Fruit fly (Drosophila melanogaster) whole organism, wandering third instar larva: ENCODE results near the gene Ptpmeg2.

ENCODE experiments used
- Abd-B ChIP-seq: fragments of >200 bp; optimal IDR thresholded peaks from 2 replicates; lab custom pipeline; 2017; ENCODE audit warnings: missing biosample characterization, missing genetic modification characterization
- CG32264 ChIP-seq: fragments of 200-800 bp; sonication (Bioruptor generic); optimal IDR thresholded peaks from 2 replicates; lab custom pipeline; 2016; ENCODE audit warnings: missing biosample characterization, missing genetic modification characterization
- CG9705 ChIP-seq: fragments of 200-800 bp; sonication (Bioruptor generic); optimal IDR thresholded peaks from 2 replicates; lab custom pipeline; 2018; ENCODE audit warnings: missing biosample characterization, mild to moderate bottlenecking, missing genetic modification characterization
- CrebA ChIP-seq: fragments of 200-800 bp; sonication (Bioruptor generic); optimal IDR thresholded peaks from 2 replicates; lab custom pipeline; 2016; ENCODE audit warnings: missing biosample characterization, mild to moderate bottlenecking, missing genetic modification characterization, borderline replicate concordance
- Dfd ChIP-seq: fragments of >200 bp; optimal IDR thresholded peaks from 2 replicates; lab custom pipeline; 2017; ENCODE audit warnings: missing biosample characterization, missing genetic modification characterization
- Dif ChIP-seq: fragments of 200-275, 200-300 bp; sonication (Bioruptor generic); optimal IDR thresholded peaks from 2 replicates; lab custom pipeline; 2018; ENCODE audit warnings: missing biosample characterization, missing genetic modification characterization; ENCODE audit not compliant: partially characterized antibody
- GATAd ChIP-seq: sonication (Bioruptor generic); optimal IDR thresholded peaks from 2 replicates; lab custom pipeline; 2016; ENCODE audit warnings: missing biosample characterization, missing genetic modification characterization
- HLH106 ChIP-seq: fragments of 200-800 bp; optimal IDR thresholded peaks from 3 replicates; lab custom pipeline; 2019; ENCODE audit warnings: missing biosample characterization, mild to moderate bottlenecking, missing genetic modification characterization, moderate library complexity
- Hnf4 ChIP-seq: fragments of 200-800 bp; sonication (Bioruptor generic); optimal IDR thresholded peaks from 2 replicates; lab custom pipeline; 2016; ENCODE audit warnings: missing biosample characterization, mild to moderate bottlenecking, missing genetic modification characterization
- Hr78 ChIP-seq: fragments of >200 bp; optimal IDR thresholded peaks from 2 replicates; lab custom pipeline; 2017; ENCODE audit warnings: missing biosample characterization, missing genetic modification characterization
- Hr83 ChIP-seq: fragments of 200-300 bp; sonication (Bioruptor generic); optimal IDR thresholded peaks from 2 replicates; lab custom pipeline; 2016; ENCODE audit warnings: missing biosample characterization, mild to moderate bottlenecking, missing genetic modification characterization, moderate library complexity; ENCODE audit not compliant: poor library complexity, severe bottlenecking
- Jra ChIP-seq: sonication (Bioruptor generic); optimal IDR thresholded peaks from 2 replicates; lab custom pipeline; 2016; ENCODE audit warnings: missing biosample characterization, missing genetic modification characterization
- Mio ChIP-seq: sonication (Bioruptor generic); optimal IDR thresholded peaks from 2 replicates; lab custom pipeline; 2016; ENCODE audit warnings: missing biosample characterization, missing genetic modification characterization
- Myc ChIP-seq: fragments of >200 bp; optimal IDR thresholded peaks from 2 replicates; lab custom pipeline; 2017
- N ChIP-seq: fragments of >200 bp; optimal IDR thresholded peaks from 2 replicates; lab custom pipeline; 2018; ENCODE audit warnings: missing biosample characterization, missing external identifiers, missing genetic modification characterization
- OdsH ChIP-seq: fragments of 200-800 bp; sonication (Bioruptor generic); optimal IDR thresholded peaks from 2 replicates; lab custom pipeline; 2016; ENCODE audit warnings: missing biosample characterization, mild to moderate bottlenecking, missing genetic modification characterization
- Rel ChIP-seq, 2 experiments: fragments of 200-800 bp; sonication (Bioruptor generic) in 1 of 2; optimal IDR thresholded peaks; 2 replicates in 1 of 2; 3 replicates in 1 of 2; lab custom pipeline; 2016 to 2019; ENCODE audit warnings: mild to moderate bottlenecking in 2 of 2, missing biosample characterization in 2 of 2, missing genetic modification characterization in 2 of 2, moderate library complexity in 1 of 2
- Sp1 ChIP-seq: fragments of 200-800 bp; sonication (Bioruptor generic); optimal IDR thresholded peaks from 3 replicates; lab custom pipeline; 2019; ENCODE audit warnings: missing biosample characterization, mild to moderate bottlenecking, missing genetic modification characterization, moderate library complexity
- Vsx2 ChIP-seq: fragments of 200-300, 225-300 bp; sonication (Bioruptor generic); optimal IDR thresholded peaks from 2 replicates; lab custom pipeline; 2018; ENCODE audit warnings: missing biosample characterization, missing genetic modification characterization; ENCODE audit not compliant: partially characterized antibody
- br ChIP-seq: fragments of 200-800 bp; sonication (Bioruptor generic); optimal IDR thresholded peaks from 2 replicates; lab custom pipeline; 2016; ENCODE audit warnings: missing biosample characterization, missing genetic modification characterization
- brk ChIP-seq: fragments of 200-800 bp; sonication (Bioruptor generic); optimal IDR thresholded peaks from 2 replicates; lab custom pipeline; 2016; ENCODE audit warnings: missing biosample characterization, mild to moderate bottlenecking, missing genetic modification characterization
- dl ChIP-seq, 2 experiments: fragments of 175-275, 200-275 bp in 1 of 2; fragments of 200-275 bp in 1 of 2; sonication (Bioruptor generic); optimal IDR thresholded peaks; lab custom pipeline; 2018; ENCODE audit warnings: mild to moderate bottlenecking in 2 of 2, missing biosample characterization in 2 of 2, missing genetic modification characterization in 2 of 2, moderate library complexity in 2 of 2; ENCODE audit not compliant: partially characterized antibody in 2 of 2, insufficient read depth in 1 of 2
- dmrt93B ChIP-seq: fragments of 200-800 bp; sonication (Bioruptor generic); optimal IDR thresholded peaks from 2 replicates; lab custom pipeline; 2018; ENCODE audit warnings: missing biosample characterization, mild to moderate bottlenecking, missing genetic modification characterization
- dsf ChIP-seq: sonication (Bioruptor generic); optimal IDR thresholded peaks from 2 replicates; lab custom pipeline; 2016; ENCODE audit warnings: missing biosample characterization, missing genetic modification characterization, borderline replicate concordance
- ey ChIP-seq: fragments of 200-800 bp; sonication (Bioruptor generic); optimal IDR thresholded peaks from 2 replicates; lab custom pipeline; 2016; ENCODE audit warnings: missing biosample characterization, missing genetic modification characterization
- foxo ChIP-seq, 2 experiments: fragments of 200-800 bp; sonication (Bioruptor generic); optimal IDR thresholded peaks; 2 replicates in 1 of 2; 3 replicates in 1 of 2; lab custom pipeline; 2016 to 2017; ENCODE audit warnings: missing biosample characterization in 2 of 2, missing genetic modification characterization in 2 of 2
- fru ChIP-seq: fragments of 200-800 bp; sonication (Bioruptor generic); optimal IDR thresholded peaks from 3 replicates; lab custom pipeline; 2016; ENCODE audit warnings: missing biosample characterization, mild to moderate bottlenecking, missing genetic modification characterization
- h ChIP-seq: fragments of 200-800 bp; sonication (Bioruptor generic); optimal IDR thresholded peaks from 3 replicates; lab custom pipeline; 2016; ENCODE audit warnings: missing biosample characterization, mild to moderate bottlenecking, missing genetic modification characterization
- jim ChIP-seq: fragments of 175-275, 200-325 bp; sonication (Bioruptor generic); optimal IDR thresholded peaks from 2 replicates; lab custom pipeline; 2016; ENCODE audit warnings: missing biosample characterization, mild to moderate bottlenecking, missing genetic modification characterization
- lola ChIP-seq: fragments of >200 bp; optimal IDR thresholded peaks from 2 replicates; lab custom pipeline; 2017; ENCODE audit warnings: missing biosample characterization, missing genetic modification characterization
- pan ChIP-seq: fragments of >200 bp; optimal IDR thresholded peaks from 2 replicates; lab custom pipeline; 2017
- psq ChIP-seq: fragments of 200-800 bp; sonication (Bioruptor generic); optimal IDR thresholded peaks from 3 replicates; lab custom pipeline; 2017; ENCODE audit warnings: missing biosample characterization, mild to moderate bottlenecking, missing genetic modification characterization, moderate library complexity
- rgr ChIP-seq: fragments of 200-800 bp; sonication (Bioruptor generic); optimal IDR thresholded peaks from 3 replicates; lab custom pipeline; 2016; ENCODE audit warnings: missing biosample characterization, mild to moderate bottlenecking, missing genetic modification characterization
- sage ChIP-seq: fragments of 200-800 bp; sonication (Bioruptor generic); optimal IDR thresholded peaks from 2 replicates; lab custom pipeline; 2016; ENCODE audit warnings: missing biosample characterization, mild to moderate bottlenecking, missing genetic modification characterization
- sv ChIP-seq: fragments of 200-800 bp; sonication (Bioruptor generic); optimal IDR thresholded peaks from 3 replicates; lab custom pipeline; 2016; ENCODE audit warnings: missing biosample characterization, missing genetic modification characterization
- tai ChIP-seq: sonication (Bioruptor generic); optimal IDR thresholded peaks from 2 replicates; lab custom pipeline; 2016; ENCODE audit warnings: missing biosample characterization, missing genetic modification characterization
- usp ChIP-seq: fragments of >200 bp; optimal IDR thresholded peaks from 2 replicates; lab custom pipeline; 2017; ENCODE audit warnings: missing biosample characterization, missing genetic modification characterization
- woc ChIP-seq: sonication (Bioruptor generic); optimal IDR thresholded peaks from 2 replicates; lab custom pipeline; 2016; ENCODE audit warnings: missing biosample characterization, mild to moderate bottlenecking, missing genetic modification characterization

Ptpmeg2 gene

dm6 chrX:9581869-9582268, 77.1 kb downstream of the Ptpmeg2 start:
- no peak for TF ChIP-seq GATAd (GFP tag; lab: Kevin White, UChicago)
- TF ChIP-seq foxo (GFP tag; optimal IDR thresholded peaks at IDR 0.05; lab: Kevin White, UChicago), result peak in 1 of 2 experiments; percentile 9
- TF ChIP-seq h, result no peak
- no peak for TF ChIP-seq Hr78
- TF ChIP-seq Rel (GFP tag; optimal IDR thresholded peaks at IDR 0.05; lab: Kevin White, UChicago), result no peak
- TF ChIP-seq Rel (tag; optimal IDR thresholded peaks at IDR 0.05; lab: Kevin White, UChicago), result peak; percentile 27
- peak; percentile 28 for TF ChIP-seq woc
- TF ChIP-seq psq, result peak; percentile 3
- no peak for TF ChIP-seq Abd-B (GFP tag; lab: Kevin White, UChicago)
- no peak for TF ChIP-seq sv (GFP tag; lab: Kevin White, UChicago)
- no peak for TF ChIP-seq Mio (GFP tag; lab: Kevin White, UChicago)
- peak; percentile 1 for TF ChIP-seq Hr83
- no peak for TF ChIP-seq brk (GFP tag; lab: Kevin White, UChicago)
- TF ChIP-seq N (GFP tag; lab: Kevin White, UChicago), result no peak
- no peak for TF ChIP-seq CG9705 (GFP tag; lab: Kevin White, UChicago)
- no peak for TF ChIP-seq Vsx2 (GFP tag; lab: Kevin White, UChicago)
- TF ChIP-seq usp (GFP tag; lab: Kevin White, UChicago), result no peak
- TF ChIP-seq Sp1 (GFP tag; lab: Kevin White, UChicago), result no peak
- TF ChIP-seq Jra, result no peak
- no peak for TF ChIP-seq Dfd (GFP tag; lab: Kevin White, UChicago)
- TF ChIP-seq sage (GFP tag; lab: Kevin White, UChicago), result no peak
- TF ChIP-seq Myc (lab: Kevin White, UChicago), result no peak
- no peak for TF ChIP-seq ey (GFP tag; lab: Kevin White, UChicago)
- no peak for TF ChIP-seq jim (GFP tag; lab: Kevin White, UChicago)
- TF ChIP-seq dsf, result no peak
- TF ChIP-seq CrebA (GFP tag; lab: Kevin White, UChicago), result no peak
- TF ChIP-seq tai (GFP tag; lab: Kevin White, UChicago), result no peak

DNA sequence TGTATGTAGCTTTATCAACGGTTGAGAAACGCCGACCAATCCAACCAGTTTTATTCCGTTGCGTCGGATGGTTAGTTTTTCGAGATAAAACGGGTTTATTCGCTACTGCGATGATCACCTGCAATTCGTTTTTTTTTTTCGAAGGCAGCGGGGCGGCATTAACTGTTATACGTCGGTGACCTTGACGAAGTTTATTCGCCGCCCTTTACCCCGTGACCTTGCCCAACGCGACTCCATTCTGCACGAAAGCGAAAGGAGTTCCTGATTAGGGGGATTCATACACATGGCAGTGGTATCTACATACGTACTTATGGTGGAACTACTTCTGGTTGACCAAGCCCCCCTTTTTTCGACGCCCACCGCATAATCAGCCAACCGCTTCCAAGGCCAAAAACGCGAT, 78.4 kb downstream of the Ptpmeg2 start:
- TF ChIP-seq psq (no peak), foxo (GFP tag; optimal IDR thresholded peaks at IDR 0.05; lab: Kevin White, UChicago) (no peak), br (GFP tag; lab: Kevin White, UChicago) (no peak), CG9705 (GFP tag; lab: Kevin White, UChicago) (no peak), Jra (no peak), Myc (lab: Kevin White, UChicago) (no peak), rgr (GFP tag; lab: Kevin White, UChicago) (no peak), Abd-B (GFP tag; lab: Kevin White, UChicago) (no peak), woc (no peak), dsf (no peak), Rel (GFP tag; optimal IDR thresholded peaks at IDR 0.05; lab: Kevin White, UChicago) (no peak), Rel (tag; optimal IDR thresholded peaks at IDR 0.05; lab: Kevin White, UChicago) (no peak)
- TF ChIP-seq, all 38 proteins: peak for 0

dm6 chrX:9579918-9580521, 78.9 kb downstream of the Ptpmeg2 start, which contains the start of gene LPCAT:
LPCAT (minus strand) TSS chrX:9579987.
- TF ChIP-seq dmrt93B (GFP tag; lab: Kevin White, UChicago) (peak; percentile 48), rgr (GFP tag; lab: Kevin White, UChicago) (peak; percentile 60), Dfd (GFP tag; lab: Kevin White, UChicago) (no peak), Hr83 (peak; percentile 92), N (GFP tag; lab: Kevin White, UChicago) (no peak), HLH106 (peak; percentile 72), Sp1 (GFP tag; lab: Kevin White, UChicago) (peak; percentile 69), CG32264 (peak; percentile 32), CG9705 (GFP tag; lab: Kevin White, UChicago) (peak; percentile 73), fru (GFP tag; lab: Kevin White, UChicago) (peak; percentile 83), tai (GFP tag; lab: Kevin White, UChicago) (peak; percentile 80), CrebA (GFP tag; lab: Kevin White, UChicago) (peak; percentile 40), foxo (GFP tag; optimal IDR thresholded peaks at IDR 0.05; lab: Kevin White, UChicago) (peak in 1 of 2 experiments; percentile 88), woc (peak; percentile 27), Jra (peak; percentile 71), brk (GFP tag; lab: Kevin White, UChicago) (no peak), dsf (peak; percentile 23), Mio (GFP tag; lab: Kevin White, UChicago) (no peak), h (peak; percentile 69), usp (GFP tag; lab: Kevin White, UChicago) (no peak), lola (GFP tag; lab: Kevin White, UChicago) (no peak), sv (GFP tag; lab: Kevin White, UChicago) (peak; percentile 83), Dif (GFP tag; lab: Kevin White, UChicago) (peak; percentile 9), Abd-B (GFP tag; lab: Kevin White, UChicago) (no peak), OdsH (GFP tag; lab: Kevin White, UChicago) (peak; percentile 23), GATAd (GFP tag; lab: Kevin White, UChicago) (no peak), br (GFP tag; lab: Kevin White, UChicago) (peak; percentile 62), Rel (GFP tag; optimal IDR thresholded peaks at IDR 0.05; lab: Kevin White, UChicago) (no peak), Rel (tag; optimal IDR thresholded peaks at IDR 0.05; lab: Kevin White, UChicago) (no peak), Vsx2 (GFP tag; lab: Kevin White, UChicago) (no peak), pan (lab: Kevin White, UChicago) (no peak), jim (GFP tag; lab: Kevin White, UChicago) (peak; percentile 34), sage (GFP tag; lab: Kevin White, UChicago) (peak; percentile 67), Hnf4 (GFP tag; lab: Kevin White, UChicago) (peak; percentile 80), dl (GFP tag; optimal IDR thresholded peaks at IDR 0.05; lab: Kevin White, UChicago; ENCODE audit: insufficient read depth in 1 of 2, partially characterized antibody in 2 of 2) (no peak), psq (no peak), Myc (lab: Kevin White, UChicago) (peak; percentile 31), Hr78 (no peak), ey (GFP tag; lab: Kevin White, UChicago) (peak; percentile 78)
